Fruit fly (Drosophila melanogaster): ENCODE measurements around the gene CG9213.

Gene CG9213

DNA sequence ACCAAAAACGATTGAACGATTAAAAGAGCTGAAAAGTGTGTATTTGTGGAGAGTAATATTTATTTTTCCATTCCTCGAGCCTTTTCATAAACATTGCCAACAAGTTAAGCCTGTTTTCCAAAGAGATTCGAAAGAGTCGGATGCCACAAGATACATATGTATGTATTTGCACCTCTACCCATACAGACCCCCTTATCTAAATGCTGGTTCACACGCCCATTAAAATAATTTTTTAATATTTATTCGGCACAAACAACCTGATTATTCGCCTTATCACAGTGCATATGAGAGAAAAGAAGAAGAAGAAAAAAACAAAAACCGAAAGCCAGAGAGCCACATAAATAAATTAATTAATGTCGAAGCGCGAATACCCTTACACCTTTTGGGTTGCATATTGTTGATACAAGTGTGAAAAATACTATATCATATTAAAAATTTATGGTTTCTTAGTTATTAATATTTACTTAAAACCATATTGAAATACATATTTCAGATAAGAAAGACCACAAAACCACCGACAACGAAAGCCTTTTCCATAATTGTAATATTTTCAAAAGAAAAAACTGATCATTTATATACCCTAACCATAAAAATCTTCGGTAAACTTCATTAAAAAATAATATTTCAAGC, 5.9 kb downstream of the CG9213 start:
- TF ChIP-seq CG8478 (optimal IDR thresholded peaks at IDR 0.05) (no peak), CTCF (optimal IDR thresholded peaks at IDR 0.05) (no peak)

DNA sequence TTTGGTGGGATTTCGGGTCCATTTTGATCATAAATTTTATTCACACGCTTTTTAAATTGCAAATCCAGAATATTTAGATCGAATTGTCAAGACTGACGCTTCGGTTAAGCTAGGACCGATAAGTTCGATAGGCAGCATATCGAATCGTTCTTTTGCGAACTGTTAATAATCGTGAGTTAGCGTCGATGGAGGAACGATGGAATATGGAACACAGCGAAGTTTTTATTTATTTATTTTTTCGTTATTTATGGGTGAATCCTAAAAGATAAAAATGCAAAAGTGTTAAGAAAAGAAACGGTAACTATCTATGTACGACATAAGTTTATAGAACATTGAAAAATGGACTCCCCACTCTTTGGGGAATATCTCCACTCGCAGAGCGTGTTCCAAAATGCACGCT, 18.4 kb downstream of the CG9213 start, which contains the start of gene CG42300:
CG42300 (minus strand) TSS at position 101 of the 400 bp plus-strand sequence.
- TF ChIP-seq CTCF (optimal IDR thresholded peaks at IDR 0.05) (no peak), CG8478 (optimal IDR thresholded peaks at IDR 0.05) (no peak)

DNA sequence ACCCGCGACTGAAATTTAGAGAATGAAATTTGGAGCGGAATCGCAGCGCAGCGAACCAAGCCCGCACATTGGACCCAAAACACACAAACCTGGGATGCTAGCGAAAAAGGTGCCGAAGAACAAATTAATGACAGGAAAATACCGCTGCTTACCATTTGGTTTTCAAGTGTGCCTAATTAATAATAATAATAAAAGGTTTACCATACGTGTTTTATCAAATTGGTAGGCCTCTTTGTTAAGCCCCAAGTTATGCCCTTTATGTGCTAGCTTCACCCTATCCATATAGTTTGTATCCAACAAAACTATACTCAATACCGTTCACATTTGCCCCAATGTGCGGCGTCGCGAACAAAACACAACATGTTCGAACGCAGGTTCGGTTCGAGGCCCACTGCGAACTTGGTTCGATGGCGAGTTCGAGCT, 20.1 kb downstream of the CG9213 start, which contains the start of gene Ac13E:
Ac13E (minus strand) TSS at position 23 of the 423 bp plus-strand sequence.
- TF ChIP-seq CG8478 (optimal IDR thresholded peaks at IDR 0.05): no peak
- no peak for TF ChIP-seq CTCF (optimal IDR thresholded peaks at IDR 0.05)

DNA sequence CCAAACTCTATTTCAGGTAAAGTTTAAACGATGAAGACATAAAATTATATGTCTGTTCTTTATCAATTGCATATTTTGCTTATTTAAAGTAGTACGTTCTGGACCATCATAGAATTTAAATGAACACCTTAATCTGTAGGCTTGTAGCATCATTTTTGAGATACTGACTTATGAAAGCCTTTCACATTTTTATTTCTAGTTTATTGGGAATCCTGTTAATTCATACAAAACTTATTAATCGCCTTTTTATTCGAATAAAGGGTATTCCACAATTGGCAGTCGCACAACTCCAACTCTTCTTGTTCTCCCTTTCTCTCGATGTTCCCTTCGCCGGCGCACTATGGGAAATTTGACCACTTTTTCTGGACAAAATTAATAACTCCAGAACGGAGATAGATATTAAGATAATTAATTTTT, 21.9 kb downstream of the CG9213 start:
- TF ChIP-seq CTCF (optimal IDR thresholded peaks at IDR 0.05) (no peak), CG8478 (optimal IDR thresholded peaks at IDR 0.05) (no peak)

DNA sequence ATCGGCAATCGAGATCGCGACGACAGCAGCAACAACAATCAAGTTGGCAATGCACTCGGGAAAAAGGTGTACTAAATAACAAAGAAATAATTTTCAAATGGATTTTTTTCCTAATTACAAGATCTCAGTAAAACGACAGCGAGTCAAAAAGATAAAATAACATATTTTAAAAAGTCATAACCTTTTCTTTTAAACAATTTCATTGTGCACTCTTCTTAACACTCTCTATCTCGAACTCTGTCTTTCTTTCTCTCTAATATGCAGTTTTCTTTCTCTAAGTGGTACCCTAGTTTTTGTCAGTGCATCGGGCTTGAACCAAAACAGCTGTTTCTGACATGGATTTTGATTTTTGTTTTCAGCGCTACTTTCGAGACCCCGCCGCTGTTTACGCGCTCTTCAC, 25.3 kb downstream of the CG9213 start:
- TF ChIP-seq CTCF (optimal IDR thresholded peaks at IDR 0.05): no peak
- no peak for TF ChIP-seq CG8478 (optimal IDR thresholded peaks at IDR 0.05)

DNA sequence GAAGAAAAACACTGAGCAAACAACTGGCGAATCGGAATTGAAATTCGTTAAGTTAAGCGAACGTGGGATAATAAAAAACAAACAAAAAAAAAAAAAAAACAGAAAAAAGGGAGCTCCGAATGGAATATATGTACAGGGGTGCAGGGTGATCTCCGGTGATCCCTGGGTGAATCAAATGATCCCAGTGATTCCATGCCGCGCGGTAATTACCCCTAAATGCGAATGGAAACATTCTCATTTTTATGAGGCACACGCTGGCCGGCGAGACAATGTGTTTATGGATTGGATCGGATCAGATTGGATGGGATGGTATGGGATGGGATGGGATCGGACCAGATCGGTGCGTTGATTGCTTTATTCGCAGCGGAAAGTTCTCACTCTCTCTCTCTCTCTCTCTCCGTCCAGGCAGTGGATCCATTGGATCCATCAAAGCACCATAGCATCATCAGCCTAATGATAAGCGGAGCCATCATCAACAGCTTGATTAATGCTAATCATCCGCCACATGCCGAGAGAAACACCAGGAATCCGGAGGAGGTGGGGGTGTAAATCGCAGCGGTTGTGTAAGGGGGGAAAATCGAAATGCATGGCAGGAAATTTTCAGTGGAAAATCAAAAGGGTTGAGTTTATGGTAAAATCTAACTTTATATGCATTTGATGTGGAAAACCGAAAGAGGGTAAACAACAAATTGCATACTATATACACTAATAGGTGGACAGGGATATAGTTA, 28.7 kb downstream of the CG9213 start:
- TF ChIP-seq CG8478 (optimal IDR thresholded peaks at IDR 0.05) (no peak), CTCF (optimal IDR thresholded peaks at IDR 0.05) (no peak)

DNA sequence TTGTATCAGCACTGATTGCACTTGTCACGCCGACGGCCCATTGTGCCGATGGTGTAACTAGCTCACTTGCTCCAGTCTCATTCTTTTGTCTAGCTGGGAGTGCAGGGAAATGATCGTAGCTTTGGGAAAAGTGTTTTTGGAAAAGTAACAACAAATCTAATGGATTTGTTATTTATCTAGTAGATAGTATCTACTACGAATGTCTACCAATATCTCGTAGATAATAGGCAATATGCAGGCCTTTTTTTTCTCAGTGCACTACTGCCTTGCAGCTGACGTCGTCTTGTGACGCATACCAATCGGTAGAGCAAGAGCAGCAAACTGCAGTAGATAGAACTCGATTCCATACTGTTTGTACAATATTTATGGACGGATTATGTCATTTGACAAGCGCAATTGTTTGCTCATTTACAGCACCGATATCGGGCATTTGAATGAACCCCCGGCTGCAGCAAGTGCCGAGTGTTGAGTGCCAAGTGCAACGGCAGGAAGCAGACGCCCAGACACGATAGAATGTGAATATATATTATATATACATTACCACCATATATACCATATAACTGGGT, 30.8 kb downstream of the CG9213 start:
- no peak for TF ChIP-seq CTCF (optimal IDR thresholded peaks at IDR 0.05)
- no peak for TF ChIP-seq CG8478 (optimal IDR thresholded peaks at IDR 0.05)

DNA sequence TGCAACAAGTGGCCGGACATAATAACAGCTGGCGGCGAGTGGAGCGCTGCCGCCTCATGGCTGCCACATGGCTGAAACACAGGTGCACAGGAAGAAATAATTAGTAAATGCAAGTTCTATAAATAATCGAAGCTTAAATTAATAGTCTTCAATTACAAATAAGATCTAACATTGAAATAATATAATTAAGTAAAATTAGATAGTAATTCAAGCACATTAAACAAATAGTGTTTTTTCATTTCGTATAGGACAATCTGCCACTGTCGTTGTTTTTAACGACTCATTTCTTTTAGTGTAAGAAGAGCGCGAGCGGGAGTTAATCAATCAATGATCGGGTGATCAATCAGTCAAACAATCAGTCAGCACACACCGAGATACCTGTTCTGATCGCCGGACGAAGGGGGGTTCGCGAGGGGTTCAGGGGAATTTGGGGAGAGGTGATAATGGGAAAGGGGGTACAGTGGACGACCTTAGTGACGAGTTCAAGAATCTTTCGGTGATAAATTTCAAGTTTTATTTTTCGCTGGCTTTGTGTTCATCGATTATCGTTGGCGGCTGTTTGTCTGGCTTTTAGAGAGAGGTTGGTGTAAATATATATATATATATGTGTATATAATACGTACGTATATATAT, 34.4 kb downstream of the CG9213 start:
- TF ChIP-seq CG8478 (optimal IDR thresholded peaks at IDR 0.05): no peak
- TF ChIP-seq CTCF (optimal IDR thresholded peaks at IDR 0.05): no peak

DNA sequence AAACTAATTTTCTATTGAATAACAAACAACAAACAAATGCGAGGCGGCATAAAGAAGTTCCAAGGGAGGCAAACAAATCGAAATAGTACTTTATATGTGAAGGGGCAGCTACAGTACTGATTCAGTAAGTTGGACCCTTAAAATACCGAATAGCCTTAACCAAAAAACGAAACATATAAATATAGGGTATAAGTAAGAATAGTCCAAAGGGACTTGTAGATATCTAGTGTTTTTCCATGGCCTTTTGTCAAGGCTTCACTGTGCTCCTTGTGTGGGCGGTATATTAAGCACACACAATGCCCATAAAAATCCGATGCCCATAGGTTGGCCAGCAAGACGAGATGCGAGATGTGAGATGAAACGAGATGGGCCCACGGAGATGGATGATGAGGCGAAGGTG, 42.3 kb downstream of the CG9213 start:
- TF ChIP-seq CG8478 (optimal IDR thresholded peaks at IDR 0.05): no peak
- no peak for TF ChIP-seq CTCF (optimal IDR thresholded peaks at IDR 0.05)

DNA sequence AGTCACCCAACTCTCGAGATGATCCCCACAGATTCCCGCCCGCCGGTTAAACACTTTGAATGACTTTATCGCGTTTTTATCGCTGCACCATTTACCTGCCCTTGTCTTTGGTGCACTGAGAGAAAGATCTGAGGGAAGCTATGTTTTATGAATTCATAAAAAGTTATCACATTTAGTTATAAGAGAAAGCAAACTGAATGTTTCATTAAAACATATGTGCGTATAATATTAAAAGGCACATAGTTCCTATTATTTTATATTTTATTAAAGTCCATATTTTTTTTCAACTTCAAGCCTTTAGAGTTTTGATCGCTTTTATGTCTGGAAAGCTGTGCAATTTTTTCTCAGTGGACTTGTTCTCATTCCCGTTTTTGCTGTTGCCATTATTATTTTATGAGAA, 44.0 kb downstream of the CG9213 start:
- TF ChIP-seq CTCF (optimal IDR thresholded peaks at IDR 0.05) (no peak), CG8478 (optimal IDR thresholded peaks at IDR 0.05) (no peak)

DNA sequence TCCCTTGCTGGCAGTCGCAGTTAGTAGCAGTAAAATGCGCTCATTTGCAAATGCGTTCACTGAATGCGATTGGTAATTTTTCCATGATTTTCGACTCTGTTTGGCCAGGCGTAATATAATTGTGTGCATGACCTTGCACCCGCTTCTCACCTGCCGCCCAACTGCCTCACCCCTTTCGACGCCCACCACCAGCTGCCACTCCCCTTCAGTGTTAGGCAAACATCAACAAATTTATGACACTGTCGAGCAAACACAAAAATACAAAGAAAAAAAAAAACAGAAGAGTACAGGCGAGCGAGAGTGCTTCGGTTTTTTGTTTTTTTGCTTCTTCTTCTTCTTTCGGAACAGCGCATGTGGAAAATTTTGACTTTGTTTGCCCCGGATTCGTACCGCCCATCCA, 44.4 kb downstream of the CG9213 start:
- TF ChIP-seq CG8478 (optimal IDR thresholded peaks at IDR 0.05) (no peak), CTCF (optimal IDR thresholded peaks at IDR 0.05) (no peak)

DNA sequence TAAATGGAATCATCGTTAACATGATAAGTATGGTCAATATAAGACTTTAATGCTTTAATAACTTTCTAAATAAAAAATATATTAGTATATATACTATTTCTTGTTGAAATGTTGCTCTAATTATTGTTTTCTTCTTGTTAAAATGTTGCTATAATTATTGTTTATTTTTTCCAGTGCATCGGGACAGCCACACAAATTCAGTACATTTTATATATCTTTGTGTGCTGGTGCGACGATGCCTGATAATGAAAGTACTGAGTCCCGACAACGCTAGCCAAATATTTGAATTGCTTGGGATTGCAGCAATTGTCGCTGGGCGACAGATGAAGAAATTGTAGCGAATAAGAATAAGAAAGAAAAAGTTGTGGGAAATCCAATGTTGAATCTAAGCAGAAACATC, 45.1 kb downstream of the CG9213 start:
- no peak for TF ChIP-seq CG8478 (optimal IDR thresholded peaks at IDR 0.05)
- no peak for TF ChIP-seq CTCF (optimal IDR thresholded peaks at IDR 0.05)

DNA sequence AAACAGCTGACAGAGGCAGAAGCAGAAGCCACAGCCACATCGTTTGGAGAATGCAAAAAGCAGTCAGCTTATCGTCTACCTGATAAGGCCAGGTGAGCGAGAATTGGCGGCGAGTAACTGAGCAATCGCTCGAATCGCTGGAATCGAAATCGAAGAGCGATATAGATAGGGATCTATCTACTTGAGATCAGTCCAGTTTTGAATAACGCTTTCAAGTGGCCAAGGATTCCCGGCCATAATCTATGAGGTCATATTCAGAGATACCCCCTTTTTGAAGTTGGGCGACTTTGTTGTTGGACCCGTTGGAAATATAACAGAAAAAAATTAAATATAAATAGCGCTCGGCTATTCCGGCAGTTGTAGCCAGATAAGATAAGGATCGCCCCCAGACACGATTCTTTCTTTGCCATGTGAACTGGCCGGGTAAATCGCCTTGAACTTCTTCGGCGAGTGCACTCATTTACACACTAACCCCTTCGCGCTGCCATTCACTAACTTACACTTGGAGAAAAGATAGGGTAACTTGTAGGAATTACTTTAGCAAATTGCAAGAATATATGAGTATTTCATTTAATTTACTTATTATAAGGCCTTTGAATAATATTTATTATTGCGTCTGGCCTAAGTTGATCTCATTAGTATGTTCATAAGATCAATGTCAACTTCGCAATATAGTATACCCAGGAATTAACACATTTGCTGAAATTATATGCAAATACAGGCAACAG, 51.7 kb downstream of the CG9213 start:
- TF ChIP-seq CTCF (optimal IDR thresholded peaks at IDR 0.05): no peak
- no peak for TF ChIP-seq CG8478 (optimal IDR thresholded peaks at IDR 0.05)

Measured in S2 (cell line).